Comparison of ENCODE assay signal across 2 worm cellular contexts in genomic region chrX:2226875-2227355, ce11.
TF ChIP-seq lines count a peak whose summit lies in the region.

No protein-coding gene starts in this region.

TF ChIP-seq in whole organism, L1 larva, 84 proteins besides CTCF, POLR2A, EP300 and RAD21 (continued from another document):
- TF ChIP-seq xbp-1 (tag; optimal IDR thresholded peaks at IDR 0.05; lab: Kevin White, UChicago) (peak; percentile 60), ztf-11 (tag; optimal IDR thresholded peaks at IDR 0.05; lab: Kevin White, UChicago) (no peak), ceh-88 (GFP tag; IDR thresholded peaks at IDR 0.05; lab: Robert Waterston, UW) (peak; percentile 61; the same call in 1 of the 2 replicates), Y116A8C.19 (tag; optimal IDR thresholded peaks at IDR 0.05; lab: Kevin White, UChicago; ENCODE audit: borderline replicate concordance) (no peak), grh-1 (GFP tag; IDR thresholded peaks at IDR 0.05; lab: Robert Waterston, UW) (no peak), dsc-1 (tag; optimal IDR thresholded peaks at IDR 0.05; lab: Kevin White, UChicago) (peak; percentile 77), sptf-1 (tag; optimal IDR thresholded peaks at IDR 0.05; lab: Kevin White, UChicago) (no peak), nhr-76 (tag; optimal IDR thresholded peaks at IDR 0.05; lab: Kevin White, UChicago) (no peak), hlh-17 (GFP tag; optimal IDR thresholded peaks at IDR 0.05; lab: Kevin White, UChicago; ENCODE audit: borderline replicate concordance) (no peak), mab-9 (GFP tag; IDR thresholded peaks at IDR 0.05; lab: Robert Waterston, UW) (no peak), nhr-84 (tag; optimal IDR thresholded peaks at IDR 0.05; lab: Kevin White, UChicago) (no peak), pax-3 (tag; optimal IDR thresholded peaks at IDR 0.05; lab: Kevin White, UChicago) (no peak), efl-1 (optimal IDR thresholded peaks at IDR 0.05; lab: Kevin White, UChicago) (peak; percentile 14 to 41), efl-1 (GFP tag; optimal IDR thresholded peaks at IDR 0.05 in 1 of 2; lab: Kevin White, UChicago) (peak in 1 of 2 experiments; percentile 94), zag-1 (tag; optimal IDR thresholded peaks at IDR 0.05; lab: Kevin White, UChicago) (no peak), jun-1 (tag; optimal IDR thresholded peaks at IDR 0.05; lab: Kevin White, UChicago) (peak; percentile 79), lin-14 (GFP tag; optimal IDR thresholded peaks at IDR 0.05; lab: Kevin White, UChicago) (peak; percentile 71), nhr-20 (tag; optimal IDR thresholded peaks at IDR 0.05; lab: Kevin White, UChicago) (peak; percentile 66), C16A3.4 (tag; optimal IDR thresholded peaks at IDR 0.05; lab: Kevin White, UChicago) (peak; percentile 65), ces-1 (GFP tag; optimal IDR thresholded peaks at IDR 0.05; lab: Kevin White, UChicago) (no peak), mef-2 (tag; optimal IDR thresholded peaks at IDR 0.05; lab: Kevin White, UChicago) (no peak)

TF ChIP-seq in whole organism, young adult, 124 proteins besides CTCF, POLR2A, EP300 and RAD21 (continued from another document):
- TF ChIP-seq nfya-1 (tag; optimal IDR thresholded peaks at IDR 0.05; lab: Kevin White, UChicago; ENCODE audit: borderline replicate concordance, insufficient read depth) (no peak), ceh-100 (GFP tag; IDR thresholded peaks at IDR 0.05; lab: Robert Waterston, UW) (peak; percentile 26; the same call in 1 of the 2 replicates), hrde-1 (tag; optimal IDR thresholded peaks at IDR 0.05; lab: Kevin White, UChicago; ENCODE audit: borderline replicate concordance) (peak; percentile 61), madf-10 (tag; optimal IDR thresholded peaks at IDR 0.05; lab: Kevin White, UChicago) (peak; percentile 75), rcor-1 (GFP tag; IDR thresholded peaks at IDR 0.05; lab: Robert Waterston, UW) (peak; percentile 79), pha-4 (tag; optimal IDR thresholded peaks at IDR 0.05; lab: Kevin White, UChicago) (no peak), xnd-1 (tag; optimal IDR thresholded peaks at IDR 0.05; lab: Kevin White, UChicago) (no peak), snpc-3.4 (tag; optimal IDR thresholded peaks at IDR 0.05; lab: Kevin White, UChicago) (peak; percentile 60), Y56A3A.18 (GFP tag; IDR thresholded peaks at IDR 0.05; lab: Robert Waterston, UW) (peak; percentile 84), zim-3 (tag; optimal IDR thresholded peaks at IDR 0.05; lab: Kevin White, UChicago) (peak; percentile 40), F39B2.1 (GFP tag; IDR thresholded peaks at IDR 0.05; lab: Robert Waterston, UW) (no peak), lin-26 (GFP tag; IDR thresholded peaks at IDR 0.05; lab: Robert Waterston, UW) (peak; percentile 87), bed-1 (GFP tag; IDR thresholded peaks at IDR 0.05; lab: Robert Waterston, UW) (0 out of 2 replicates have a peak, but pooled peaks have one; percentile 31), rpc-1 (optimal IDR thresholded peaks at IDR 0.05; lab: Kevin White, UChicago) (peak; percentile 95), rpc-1 (tag; optimal IDR thresholded peaks at IDR 0.05; lab: Kevin White, UChicago) (peak; percentile 89), attf-5 (GFP tag; optimal IDR thresholded peaks at IDR 0.05; lab: Kevin White, UChicago) (peak; percentile 64), F49E8.2 (tag; optimal IDR thresholded peaks at IDR 0.05; lab: Kevin White, UChicago; ENCODE audit: insufficient read depth) (no peak), madf-6 (GFP tag; IDR thresholded peaks at IDR 0.05; lab: Robert Waterston, UW) (no peak; the same call in 1 of the 2 replicates), sdz-38 (tag; optimal IDR thresholded peaks at IDR 0.05; lab: Kevin White, UChicago) (no peak), ztf-25 (GFP tag; IDR thresholded peaks at IDR 0.05; lab: Robert Waterston, UW) (peak; percentile 86), madf-3 (GFP tag; IDR thresholded peaks at IDR 0.05; lab: Robert Waterston, UW) (no peak), die-1 (tag; optimal IDR thresholded peaks at IDR 0.05; lab: Kevin White, UChicago) (peak; percentile 93), snpc-1.1 (tag; optimal IDR thresholded peaks at IDR 0.05; lab: Kevin White, UChicago; ENCODE audit: insufficient read depth) (peak; percentile 36), ztf-6 (GFP tag; IDR thresholded peaks at IDR 0.05; lab: Robert Waterston, UW) (no peak), attf-6 (GFP tag; IDR thresholded peaks at IDR 0.05; lab: Robert Waterston, UW) (no peak), nhr-120 (GFP tag; IDR thresholded peaks at IDR 0.05; lab: Robert Waterston, UW) (0 out of 2 replicates have a peak, but pooled peaks have one; percentile 53), nhr-179 (tag; optimal IDR thresholded peaks at IDR 0.05; lab: Kevin White, UChicago) (peak; percentile 31)
